Fruit fly (Drosophila melanogaster) whole organism, wandering third instar larva: Measurements from ENCODE around the gene Sec16.

ENCODE experiments used
- Abd-B ChIP-seq: fragments of >200 bp; optimal IDR thresholded peaks from 2 replicates; lab custom pipeline; 2017; ENCODE audit warnings: missing biosample characterization, missing genetic modification characterization
- CG32264 ChIP-seq: fragments of 200-800 bp; sonication (Bioruptor generic); optimal IDR thresholded peaks from 2 replicates; lab custom pipeline; 2016; ENCODE audit warnings: missing biosample characterization, missing genetic modification characterization
- CG9705 ChIP-seq: fragments of 200-800 bp; sonication (Bioruptor generic); optimal IDR thresholded peaks from 2 replicates; lab custom pipeline; 2018; ENCODE audit warnings: missing biosample characterization, mild to moderate bottlenecking, missing genetic modification characterization
- CrebA ChIP-seq: fragments of 200-800 bp; sonication (Bioruptor generic); optimal IDR thresholded peaks from 2 replicates; lab custom pipeline; 2016; ENCODE audit warnings: missing biosample characterization, mild to moderate bottlenecking, missing genetic modification characterization, borderline replicate concordance
- Dfd ChIP-seq: fragments of >200 bp; optimal IDR thresholded peaks from 2 replicates; lab custom pipeline; 2017; ENCODE audit warnings: missing biosample characterization, missing genetic modification characterization
- Dif ChIP-seq: fragments of 200-275, 200-300 bp; sonication (Bioruptor generic); optimal IDR thresholded peaks from 2 replicates; lab custom pipeline; 2018; ENCODE audit warnings: missing biosample characterization, missing genetic modification characterization; ENCODE audit not compliant: partially characterized antibody
- GATAd ChIP-seq: sonication (Bioruptor generic); optimal IDR thresholded peaks from 2 replicates; lab custom pipeline; 2016; ENCODE audit warnings: missing biosample characterization, missing genetic modification characterization
- HLH106 ChIP-seq: fragments of 200-800 bp; optimal IDR thresholded peaks from 3 replicates; lab custom pipeline; 2019; ENCODE audit warnings: missing biosample characterization, mild to moderate bottlenecking, missing genetic modification characterization, moderate library complexity
- Hnf4 ChIP-seq: fragments of 200-800 bp; sonication (Bioruptor generic); optimal IDR thresholded peaks from 2 replicates; lab custom pipeline; 2016; ENCODE audit warnings: missing biosample characterization, mild to moderate bottlenecking, missing genetic modification characterization
- Hr78 ChIP-seq: fragments of >200 bp; optimal IDR thresholded peaks from 2 replicates; lab custom pipeline; 2017; ENCODE audit warnings: missing biosample characterization, missing genetic modification characterization
- Hr83 ChIP-seq: fragments of 200-300 bp; sonication (Bioruptor generic); optimal IDR thresholded peaks from 2 replicates; lab custom pipeline; 2016; ENCODE audit warnings: missing biosample characterization, mild to moderate bottlenecking, missing genetic modification characterization, moderate library complexity; ENCODE audit not compliant: poor library complexity, severe bottlenecking
- Jra ChIP-seq: sonication (Bioruptor generic); optimal IDR thresholded peaks from 2 replicates; lab custom pipeline; 2016; ENCODE audit warnings: missing biosample characterization, missing genetic modification characterization
- Mio ChIP-seq: sonication (Bioruptor generic); optimal IDR thresholded peaks from 2 replicates; lab custom pipeline; 2016; ENCODE audit warnings: missing biosample characterization, missing genetic modification characterization
- Myc ChIP-seq: fragments of >200 bp; optimal IDR thresholded peaks from 2 replicates; lab custom pipeline; 2017
- N ChIP-seq: fragments of >200 bp; optimal IDR thresholded peaks from 2 replicates; lab custom pipeline; 2018; ENCODE audit warnings: missing biosample characterization, missing external identifiers, missing genetic modification characterization
- OdsH ChIP-seq: fragments of 200-800 bp; sonication (Bioruptor generic); optimal IDR thresholded peaks from 2 replicates; lab custom pipeline; 2016; ENCODE audit warnings: missing biosample characterization, mild to moderate bottlenecking, missing genetic modification characterization
- Rel ChIP-seq, 2 experiments: fragments of 200-800 bp; sonication (Bioruptor generic) in 1 of 2; optimal IDR thresholded peaks; 2 replicates in 1 of 2; 3 replicates in 1 of 2; lab custom pipeline; 2016 to 2019; ENCODE audit warnings: mild to moderate bottlenecking in 2 of 2, missing biosample characterization in 2 of 2, missing genetic modification characterization in 2 of 2, moderate library complexity in 1 of 2
- Sp1 ChIP-seq: fragments of 200-800 bp; sonication (Bioruptor generic); optimal IDR thresholded peaks from 3 replicates; lab custom pipeline; 2019; ENCODE audit warnings: missing biosample characterization, mild to moderate bottlenecking, missing genetic modification characterization, moderate library complexity
- Vsx2 ChIP-seq: fragments of 200-300, 225-300 bp; sonication (Bioruptor generic); optimal IDR thresholded peaks from 2 replicates; lab custom pipeline; 2018; ENCODE audit warnings: missing biosample characterization, missing genetic modification characterization; ENCODE audit not compliant: partially characterized antibody
- br ChIP-seq: fragments of 200-800 bp; sonication (Bioruptor generic); optimal IDR thresholded peaks from 2 replicates; lab custom pipeline; 2016; ENCODE audit warnings: missing biosample characterization, missing genetic modification characterization
- brk ChIP-seq: fragments of 200-800 bp; sonication (Bioruptor generic); optimal IDR thresholded peaks from 2 replicates; lab custom pipeline; 2016; ENCODE audit warnings: missing biosample characterization, mild to moderate bottlenecking, missing genetic modification characterization
- dl ChIP-seq, 2 experiments: fragments of 175-275, 200-275 bp in 1 of 2; fragments of 200-275 bp in 1 of 2; sonication (Bioruptor generic); optimal IDR thresholded peaks; lab custom pipeline; 2018; ENCODE audit warnings: mild to moderate bottlenecking in 2 of 2, missing biosample characterization in 2 of 2, missing genetic modification characterization in 2 of 2, moderate library complexity in 2 of 2; ENCODE audit not compliant: partially characterized antibody in 2 of 2, insufficient read depth in 1 of 2
- dmrt93B ChIP-seq: fragments of 200-800 bp; sonication (Bioruptor generic); optimal IDR thresholded peaks from 2 replicates; lab custom pipeline; 2018; ENCODE audit warnings: missing biosample characterization, mild to moderate bottlenecking, missing genetic modification characterization
- dsf ChIP-seq: sonication (Bioruptor generic); optimal IDR thresholded peaks from 2 replicates; lab custom pipeline; 2016; ENCODE audit warnings: missing biosample characterization, missing genetic modification characterization, borderline replicate concordance
- ey ChIP-seq: fragments of 200-800 bp; sonication (Bioruptor generic); optimal IDR thresholded peaks from 2 replicates; lab custom pipeline; 2016; ENCODE audit warnings: missing biosample characterization, missing genetic modification characterization
- foxo ChIP-seq, 2 experiments: fragments of 200-800 bp; sonication (Bioruptor generic); optimal IDR thresholded peaks; 2 replicates in 1 of 2; 3 replicates in 1 of 2; lab custom pipeline; 2016 to 2017; ENCODE audit warnings: missing biosample characterization in 2 of 2, missing genetic modification characterization in 2 of 2
- fru ChIP-seq: fragments of 200-800 bp; sonication (Bioruptor generic); optimal IDR thresholded peaks from 3 replicates; lab custom pipeline; 2016; ENCODE audit warnings: missing biosample characterization, mild to moderate bottlenecking, missing genetic modification characterization
- h ChIP-seq: fragments of 200-800 bp; sonication (Bioruptor generic); optimal IDR thresholded peaks from 3 replicates; lab custom pipeline; 2016; ENCODE audit warnings: missing biosample characterization, mild to moderate bottlenecking, missing genetic modification characterization
- jim ChIP-seq: fragments of 175-275, 200-325 bp; sonication (Bioruptor generic); optimal IDR thresholded peaks from 2 replicates; lab custom pipeline; 2016; ENCODE audit warnings: missing biosample characterization, mild to moderate bottlenecking, missing genetic modification characterization
- lola ChIP-seq: fragments of >200 bp; optimal IDR thresholded peaks from 2 replicates; lab custom pipeline; 2017; ENCODE audit warnings: missing biosample characterization, missing genetic modification characterization
- pan ChIP-seq: fragments of >200 bp; optimal IDR thresholded peaks from 2 replicates; lab custom pipeline; 2017
- psq ChIP-seq: fragments of 200-800 bp; sonication (Bioruptor generic); optimal IDR thresholded peaks from 3 replicates; lab custom pipeline; 2017; ENCODE audit warnings: missing biosample characterization, mild to moderate bottlenecking, missing genetic modification characterization, moderate library complexity
- rgr ChIP-seq: fragments of 200-800 bp; sonication (Bioruptor generic); optimal IDR thresholded peaks from 3 replicates; lab custom pipeline; 2016; ENCODE audit warnings: missing biosample characterization, mild to moderate bottlenecking, missing genetic modification characterization
- sage ChIP-seq: fragments of 200-800 bp; sonication (Bioruptor generic); optimal IDR thresholded peaks from 2 replicates; lab custom pipeline; 2016; ENCODE audit warnings: missing biosample characterization, mild to moderate bottlenecking, missing genetic modification characterization
- sv ChIP-seq: fragments of 200-800 bp; sonication (Bioruptor generic); optimal IDR thresholded peaks from 3 replicates; lab custom pipeline; 2016; ENCODE audit warnings: missing biosample characterization, missing genetic modification characterization
- tai ChIP-seq: sonication (Bioruptor generic); optimal IDR thresholded peaks from 2 replicates; lab custom pipeline; 2016; ENCODE audit warnings: missing biosample characterization, missing genetic modification characterization
- usp ChIP-seq: fragments of >200 bp; optimal IDR thresholded peaks from 2 replicates; lab custom pipeline; 2017; ENCODE audit warnings: missing biosample characterization, missing genetic modification characterization
- woc ChIP-seq: sonication (Bioruptor generic); optimal IDR thresholded peaks from 2 replicates; lab custom pipeline; 2016; ENCODE audit warnings: missing biosample characterization, mild to moderate bottlenecking, missing genetic modification characterization

Gene Sec16

dm6 chrX:12575292-12575826 lies 20.5 kb upstream of the Sec16 start:
- TF ChIP-seq jim (GFP tag; lab: Kevin White, UChicago) (no peak), psq (peak; percentile 69), HLH106 (tag; lab: Kevin White, UChicago) (peak; percentile 3)

- peak in 1 of 2 experiments; percentile 73 for TF ChIP-seq foxo (GFP tag; optimal IDR thresholded peaks at IDR 0.05; lab: Kevin White, UChicago)
- peak; percentile 57 for TF ChIP-seq ey (GFP tag; lab: Kevin White, UChicago)
- TF ChIP-seq woc (GFP tag; lab: Kevin White, UChicago): peak; percentile 70
- peak; percentile 72 for TF ChIP-seq rgr (GFP tag; lab: Kevin White, UChicago)
- TF ChIP-seq CG9705 (GFP tag; lab: Kevin White, UChicago): no peak
- TF ChIP-seq CG32264 (GFP tag; lab: Kevin White, UChicago): no peak
- TF ChIP-seq sage (GFP tag; lab: Kevin White, UChicago): peak; percentile 50
- TF ChIP-seq CrebA (GFP tag; lab: Kevin White, UChicago): no peak
- peak; percentile 70 for TF ChIP-seq h (GFP tag; lab: Kevin White, UChicago)
- no peak for TF ChIP-seq Jra (GFP tag; lab: Kevin White, UChicago)
- TF ChIP-seq Hnf4: peak; percentile 54
- peak; percentile 35 for TF ChIP-seq dmrt93B
- TF ChIP-seq br (GFP tag; lab: Kevin White, UChicago): peak; percentile 43
- TF ChIP-seq tai: no peak
- peak; percentile 65 for TF ChIP-seq OdsH (GFP tag; lab: Kevin White, UChicago)
- TF ChIP-seq sv (GFP tag; lab: Kevin White, UChicago): peak; percentile 37
- TF ChIP-seq Abd-B (GFP tag; lab: Kevin White, UChicago): no peak
- TF ChIP-seq Dfd (GFP tag; lab: Kevin White, UChicago): no peak
- peak; percentile 61 for TF ChIP-seq HLH106 (tag; lab: Kevin White, UChicago)
- TF ChIP-seq fru (GFP tag; lab: Kevin White, UChicago): peak; percentile 71
- no peak for TF ChIP-seq Hr78 (GFP tag; lab: Kevin White, UChicago)
- peak; percentile 67 for TF ChIP-seq Sp1
- TF ChIP-seq psq: peak; percentile 36
- TF ChIP-seq jim (GFP tag; lab: Kevin White, UChicago): no peak
Observed at dm6 chrX:12575827-12576408, 19.9 kb upstream of the Sec16 start.

DNA sequence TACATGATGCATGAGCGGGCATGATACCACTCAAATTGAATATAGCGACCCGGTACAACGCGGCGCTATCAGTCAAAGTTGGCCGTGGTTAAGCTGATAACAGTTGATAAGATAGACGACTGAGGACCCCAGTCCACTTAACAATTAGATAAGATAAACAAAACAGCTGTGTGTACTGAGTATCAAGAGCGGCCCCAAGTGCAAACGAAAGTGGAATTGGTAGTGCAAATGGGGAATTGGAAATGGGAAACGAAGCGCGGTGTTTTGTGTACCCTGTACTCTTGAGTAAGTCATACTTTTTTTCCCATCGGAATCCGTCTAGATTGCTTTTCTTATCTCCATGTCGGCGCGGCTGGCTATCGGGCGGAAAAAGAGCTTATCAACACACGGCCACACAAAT lies 18.1 kb upstream of the Sec16 start:
- no peak for TF ChIP-seq rgr (GFP tag; lab: Kevin White, UChicago)
- TF ChIP-seq Hnf4: peak; percentile 14
- TF ChIP-seq sage (GFP tag; lab: Kevin White, UChicago): no peak
- no peak for TF ChIP-seq dl (GFP tag; optimal IDR thresholded peaks at IDR 0.05; lab: Kevin White, UChicago; ENCODE audit: insufficient read depth in 1 of 2, partially characterized antibody in 2 of 2)
- TF ChIP-seq GATAd (GFP tag; lab: Kevin White, UChicago): no peak
- TF ChIP-seq Rel (GFP tag; optimal IDR thresholded peaks at IDR 0.05; lab: Kevin White, UChicago): no peak
- no peak for TF ChIP-seq Rel (tag; optimal IDR thresholded peaks at IDR 0.05; lab: Kevin White, UChicago)
- peak in 1 of 2 experiments; percentile 21 for TF ChIP-seq foxo (GFP tag; optimal IDR thresholded peaks at IDR 0.05; lab: Kevin White, UChicago)
- TF ChIP-seq lola: no peak
- peak; percentile 22 for TF ChIP-seq OdsH (GFP tag; lab: Kevin White, UChicago)
- no peak for TF ChIP-seq tai
- TF ChIP-seq Vsx2 (GFP tag; lab: Kevin White, UChicago): no peak
- no peak for TF ChIP-seq sv (GFP tag; lab: Kevin White, UChicago)
- TF ChIP-seq br (GFP tag; lab: Kevin White, UChicago): no peak
- peak; percentile 16 for TF ChIP-seq Hr83 (GFP tag; lab: Kevin White, UChicago)
- no peak for TF ChIP-seq dmrt93B
- TF ChIP-seq Dfd (GFP tag; lab: Kevin White, UChicago): no peak
- no peak for TF ChIP-seq Mio (GFP tag; lab: Kevin White, UChicago)
- no peak for TF ChIP-seq CG32264 (GFP tag; lab: Kevin White, UChicago)
- TF ChIP-seq ey (GFP tag; lab: Kevin White, UChicago): no peak
- no peak for TF ChIP-seq CG9705 (GFP tag; lab: Kevin White, UChicago)
- TF ChIP-seq usp (GFP tag; lab: Kevin White, UChicago): no peak
- no peak for TF ChIP-seq Sp1
- TF ChIP-seq CrebA (GFP tag; lab: Kevin White, UChicago): no peak
- TF ChIP-seq Myc: no peak
- no peak for TF ChIP-seq Dif (GFP tag; lab: Kevin White, UChicago)
- no peak for TF ChIP-seq dsf (GFP tag; lab: Kevin White, UChicago)
- no peak for TF ChIP-seq woc (GFP tag; lab: Kevin White, UChicago)
- TF ChIP-seq HLH106 (tag; lab: Kevin White, UChicago): no peak
- no peak for TF ChIP-seq jim (GFP tag; lab: Kevin White, UChicago)
- TF ChIP-seq N (GFP tag; lab: Kevin White, UChicago): no peak
- peak; percentile 54 for TF ChIP-seq h (GFP tag; lab: Kevin White, UChicago)
- TF ChIP-seq psq: no peak
- TF ChIP-seq fru (GFP tag; lab: Kevin White, UChicago): no peak
- TF ChIP-seq brk (GFP tag; lab: Kevin White, UChicago): no peak
- TF ChIP-seq Jra (GFP tag; lab: Kevin White, UChicago): no peak
- no peak for TF ChIP-seq Hr78 (GFP tag; lab: Kevin White, UChicago)
- TF ChIP-seq pan (lab: Kevin White, UChicago): no peak
- no peak for TF ChIP-seq Abd-B (GFP tag; lab: Kevin White, UChicago)
